Fruit fly (Drosophila melanogaster) ovary, adult (tissue): ENCODE data around the gene Cdc5.
A peak's percentile ranks its signal among the peaks of the same experiment; 100 is the strongest.

ENCODE experiments used
- CG17801 ChIP-seq: fragments of 200-800 bp; optimal IDR thresholded peaks from 2 replicates; lab custom pipeline; 2019; ENCODE audit warnings: missing biosample characterization, mild to moderate bottlenecking, missing genetic modification characterization, moderate library complexity; ENCODE audit not compliant: partially characterized antibody

The Cdc5 gene

DNA sequence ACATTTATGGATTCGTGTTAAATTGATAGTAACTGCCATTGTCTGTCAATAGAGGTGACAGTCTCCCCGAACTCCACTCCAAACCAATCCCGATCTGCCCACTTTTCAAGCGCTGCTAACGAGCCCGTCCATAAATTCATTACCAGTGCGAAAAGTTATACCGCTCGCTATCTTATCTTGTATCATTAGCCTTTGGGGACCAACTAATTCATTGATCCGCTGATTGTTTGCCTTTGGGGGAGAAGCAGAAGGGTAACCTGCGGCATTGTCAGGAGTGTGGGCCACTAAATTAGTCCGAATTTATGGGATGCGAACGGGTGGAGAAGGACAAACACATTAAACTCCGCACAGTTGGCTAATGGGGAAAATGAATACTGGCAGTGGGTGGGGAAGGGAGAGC lies 24.0 kb downstream of the Cdc5 start:
- no peak for TF ChIP-seq CG17801

DNA sequence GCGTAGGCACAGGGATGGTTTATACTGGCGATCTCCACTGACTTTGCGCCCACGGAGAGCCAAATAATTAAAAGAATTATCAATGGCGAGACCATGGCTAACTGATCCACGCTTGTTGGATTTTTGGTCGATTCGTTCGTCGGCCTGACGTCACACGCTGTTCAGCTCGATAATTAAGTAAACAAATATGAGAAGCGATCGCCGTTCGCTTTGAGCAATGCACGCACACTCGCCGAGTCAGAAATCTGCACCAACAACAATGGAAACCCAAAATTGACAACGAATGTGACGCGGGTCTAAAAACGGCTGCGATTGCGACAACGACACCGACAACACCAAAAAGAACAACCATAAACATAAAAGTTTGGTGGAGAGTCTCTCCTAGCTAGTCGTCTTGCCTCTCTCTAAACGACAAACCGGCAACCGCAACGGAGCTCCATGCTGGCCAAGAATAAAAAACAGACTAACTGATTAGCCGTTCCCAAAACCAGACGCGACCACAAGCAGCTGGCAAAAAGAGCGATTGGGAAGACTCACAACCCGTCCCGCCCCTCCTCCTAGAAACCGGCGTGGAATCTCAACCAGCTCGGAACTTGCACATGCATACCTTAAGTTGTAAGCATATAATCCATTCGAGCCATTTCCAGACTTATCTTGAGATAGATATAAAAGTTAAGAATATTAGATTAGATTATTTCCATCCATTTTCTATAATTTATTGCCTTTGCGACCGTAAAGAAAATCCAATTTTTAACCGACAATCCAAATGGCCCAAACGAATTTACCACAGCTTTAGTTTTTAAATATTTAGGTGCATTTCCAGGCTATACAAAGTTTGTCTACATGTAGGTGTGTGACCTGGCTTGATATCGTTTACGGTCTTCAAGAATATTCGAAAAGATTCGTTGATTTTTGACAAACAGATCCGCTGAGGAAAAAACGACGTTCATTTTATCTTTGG lies 29.1 kb downstream of the Cdc5 start, which contains the start of gene mthl9:
mthl9 (minus strand) TSS at position 468 of the 961 bp plus-strand sequence.
- TF ChIP-seq CG17801 = no peak

DNA sequence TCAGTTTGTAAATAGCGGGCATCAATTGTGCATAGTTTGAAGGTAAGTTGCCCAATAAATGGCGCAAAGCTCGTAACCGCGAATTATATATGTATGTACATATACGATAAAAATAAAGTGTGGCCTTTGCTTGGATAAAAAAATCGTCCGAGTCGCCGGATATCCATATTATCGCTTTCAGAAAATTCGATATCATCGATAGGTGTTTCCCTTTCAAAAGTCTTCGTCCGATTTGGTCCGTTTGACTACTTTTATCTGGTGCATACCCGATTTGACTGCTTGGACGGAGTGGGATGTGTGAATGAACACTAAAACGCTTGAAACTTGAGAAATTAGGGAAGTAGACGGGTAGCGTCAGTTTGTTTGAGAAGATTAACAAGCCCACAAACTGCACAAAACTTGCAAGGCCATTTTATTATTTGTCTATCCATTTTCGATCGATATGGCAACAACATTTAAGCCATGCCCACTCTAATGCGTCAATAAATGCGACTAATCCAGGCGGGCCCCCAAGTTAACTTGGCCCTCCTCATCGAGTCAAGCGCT lies 32.0 kb downstream of the Cdc5 start:
- no peak for TF ChIP-seq CG17801

DNA sequence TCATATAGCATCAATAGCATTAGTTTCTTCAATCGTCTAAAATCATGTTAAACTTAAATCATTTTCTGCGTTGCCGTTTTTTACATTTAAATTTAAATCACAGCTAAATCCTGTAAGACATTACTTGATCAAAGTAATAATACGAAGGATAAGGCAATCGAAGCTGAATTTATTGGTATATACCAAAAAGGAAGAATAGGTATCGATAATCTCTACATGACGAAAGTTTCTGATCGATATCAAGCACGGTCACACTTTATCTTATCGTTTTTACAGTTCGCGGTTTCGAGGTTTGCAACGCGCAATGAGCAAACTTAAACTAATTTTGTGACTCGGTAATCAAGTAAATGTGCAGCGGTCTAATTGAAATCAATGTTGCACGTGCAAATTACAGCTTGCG lies 33.4 kb downstream of the Cdc5 start, which contains the start of the genes Atac3 and Ptpmeg:
Atac3 (minus strand) TSS at position 160 of the 400 bp plus-strand sequence.
Ptpmeg (plus strand) TSS at position 265 of the 400 bp plus-strand sequence.
- no peak for TF ChIP-seq CG17801

DNA sequence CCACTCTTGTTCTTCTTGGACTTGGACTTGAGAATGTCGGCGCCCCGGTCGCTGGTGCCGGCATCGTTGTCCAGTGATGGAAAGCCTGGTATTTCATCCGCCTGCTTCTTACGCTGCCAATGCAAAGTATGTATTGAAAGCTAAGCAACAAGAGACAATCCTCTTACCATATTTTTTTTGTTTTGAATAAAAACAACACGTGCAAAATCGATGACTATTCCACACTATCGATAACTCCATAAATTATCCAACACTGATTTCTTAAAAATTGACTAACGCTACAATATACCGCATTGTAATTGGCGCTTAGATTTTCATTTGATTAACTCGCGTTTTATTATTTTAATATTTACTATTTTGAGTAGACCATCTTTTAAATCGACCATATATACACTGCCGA lies 36.7 kb downstream of the Cdc5 start, which contains the start of gene CG32344:
CG32344 (minus strand) TSS at position 235 of the 400 bp plus-strand sequence.
- no peak for TF ChIP-seq CG17801

DNA sequence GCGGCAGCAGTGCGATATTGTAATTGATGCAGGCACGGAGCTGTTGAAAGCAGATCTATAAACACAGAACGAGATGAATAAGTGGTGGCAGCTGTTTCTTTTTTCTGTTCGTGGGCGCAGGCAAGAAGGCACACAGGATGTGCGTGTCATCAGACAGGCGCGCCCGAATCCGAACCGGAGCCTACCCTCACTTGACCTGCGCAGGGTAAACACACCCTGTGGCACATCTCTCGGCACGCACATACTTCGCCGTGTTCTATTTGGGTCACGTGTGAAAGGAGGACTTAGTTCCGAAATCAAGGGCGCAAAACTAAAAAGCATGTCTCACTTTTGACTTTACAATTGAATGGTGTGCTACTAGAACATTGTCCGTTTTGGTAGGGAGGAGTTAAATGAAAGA lies 39.7 kb downstream of the Cdc5 start:
- no peak for TF ChIP-seq CG17801

DNA sequence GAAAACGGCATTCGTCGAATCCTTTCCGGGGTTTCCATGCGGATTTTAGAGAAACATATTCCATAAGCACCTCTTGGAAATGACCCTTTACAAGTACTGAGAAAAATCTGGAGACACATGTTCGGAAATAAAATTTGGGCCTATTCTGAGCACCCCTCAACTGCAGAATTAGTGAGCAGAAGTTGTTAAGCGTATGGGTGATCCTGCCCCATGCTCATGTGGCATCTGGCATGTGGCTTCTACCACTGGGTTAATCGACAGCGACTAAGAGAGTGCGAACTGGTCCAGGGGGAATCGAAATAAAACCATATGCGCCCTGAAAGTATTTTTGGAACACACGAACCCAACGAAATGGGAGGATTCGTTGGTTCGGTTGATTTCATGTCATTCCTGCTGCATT lies 40.4 kb downstream of the Cdc5 start:
- no peak for TF ChIP-seq CG17801

DNA sequence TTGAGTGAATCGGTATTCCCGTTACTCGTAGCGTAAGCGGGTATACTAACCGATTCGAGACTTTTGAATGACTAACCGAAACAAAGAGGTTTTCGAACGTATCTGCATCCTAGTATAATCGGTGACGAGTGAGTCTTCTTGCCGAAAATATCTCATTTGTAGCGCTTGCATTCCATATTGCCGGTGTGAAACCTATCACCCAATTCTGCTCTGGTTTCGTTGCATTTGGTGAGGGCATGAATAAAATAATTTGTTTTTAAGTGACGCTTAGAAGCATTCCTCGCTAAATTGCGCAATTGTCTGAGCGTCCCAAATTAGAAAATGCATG lies 41.2 kb downstream of the Cdc5 start:
- TF ChIP-seq CG17801 = no peak

DNA sequence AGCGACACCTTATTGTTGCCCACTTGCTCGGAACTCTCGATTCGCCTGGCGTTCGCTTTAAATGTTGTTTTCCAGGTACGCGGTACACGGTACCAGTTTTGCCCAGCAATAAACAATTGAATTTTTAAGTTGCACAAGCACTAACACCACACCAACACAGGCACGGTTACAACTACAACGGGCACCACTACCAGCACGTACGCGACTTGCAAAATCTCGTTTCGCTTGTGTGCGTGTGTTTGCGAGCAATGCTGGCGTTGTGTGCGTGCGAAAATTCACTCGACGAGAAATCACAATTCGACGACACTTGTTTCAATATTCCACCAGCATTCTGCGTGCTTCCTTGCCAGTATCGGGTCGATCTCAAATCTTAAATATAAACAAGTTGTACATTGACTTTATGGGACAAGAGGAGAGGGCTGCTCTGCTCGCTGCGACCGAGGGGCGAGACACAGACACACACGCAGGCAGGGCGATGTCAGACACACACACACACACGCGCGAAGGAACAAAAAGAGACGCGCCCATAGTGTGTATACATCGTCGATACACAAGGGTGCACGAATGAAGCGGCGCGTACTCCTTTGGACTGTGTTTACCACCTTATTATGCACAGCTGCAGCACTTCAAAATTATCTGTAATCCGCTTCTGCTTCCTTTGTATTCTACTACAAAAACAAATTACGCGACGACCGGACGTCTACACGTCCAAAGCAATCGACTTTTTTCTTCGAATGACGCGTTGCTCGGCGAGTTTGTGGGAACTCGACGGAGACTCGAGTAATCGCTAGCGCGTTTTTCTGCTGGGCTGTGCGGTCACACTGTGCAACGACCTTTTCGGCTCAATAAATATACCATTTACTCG lies 41.8 kb downstream of the Cdc5 start, which contains the start of gene fwd:
fwd (minus strand) TSS at position 740 of the 865 bp plus-strand sequence.
- TF ChIP-seq CG17801 = peak; percentile 70

DNA sequence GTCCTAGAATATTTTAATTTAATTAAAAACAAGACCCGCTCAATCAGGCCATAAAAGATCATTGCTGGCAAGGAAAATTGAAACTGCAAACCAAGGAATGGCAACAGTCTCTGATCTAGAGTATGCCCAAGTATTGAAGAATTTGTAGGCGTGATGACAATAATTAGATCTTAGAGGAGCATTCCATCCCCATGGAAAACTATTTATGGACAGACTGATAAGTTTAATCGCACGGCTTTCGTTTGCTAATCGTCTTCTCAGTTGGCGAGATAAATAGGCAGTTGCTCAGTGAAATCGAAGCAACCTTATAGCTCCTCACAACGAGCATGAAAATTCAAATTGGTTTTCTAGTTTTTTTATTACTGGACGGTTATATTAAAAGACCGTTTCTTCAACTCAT lies 44.4 kb downstream of the Cdc5 start, which contains the start of gene ddbt:
ddbt (plus strand) TSS at position 301 of the 400 bp plus-strand sequence.
- no peak for TF ChIP-seq CG17801

DNA sequence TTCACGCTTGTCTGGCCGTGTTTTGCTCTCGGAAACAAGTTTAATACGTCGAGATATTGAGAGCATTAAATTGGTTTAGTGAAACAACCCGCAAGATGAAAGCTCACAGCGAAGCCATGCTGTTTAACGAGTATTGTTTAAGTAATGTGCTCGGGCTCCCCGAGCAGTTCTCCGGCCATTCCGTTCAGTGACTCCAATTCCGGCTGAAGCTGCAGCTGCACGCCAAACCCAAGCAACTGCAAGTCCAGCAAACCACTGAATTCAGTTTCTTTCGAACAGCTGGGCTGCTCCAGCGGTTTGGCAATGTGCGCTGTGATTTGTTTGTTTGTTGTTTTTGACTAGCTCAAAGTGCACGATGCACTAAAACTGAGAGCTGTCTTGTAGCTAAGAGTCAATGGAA lies 46.0 kb downstream of the Cdc5 start:
- TF ChIP-seq CG17801 = no peak

DNA sequence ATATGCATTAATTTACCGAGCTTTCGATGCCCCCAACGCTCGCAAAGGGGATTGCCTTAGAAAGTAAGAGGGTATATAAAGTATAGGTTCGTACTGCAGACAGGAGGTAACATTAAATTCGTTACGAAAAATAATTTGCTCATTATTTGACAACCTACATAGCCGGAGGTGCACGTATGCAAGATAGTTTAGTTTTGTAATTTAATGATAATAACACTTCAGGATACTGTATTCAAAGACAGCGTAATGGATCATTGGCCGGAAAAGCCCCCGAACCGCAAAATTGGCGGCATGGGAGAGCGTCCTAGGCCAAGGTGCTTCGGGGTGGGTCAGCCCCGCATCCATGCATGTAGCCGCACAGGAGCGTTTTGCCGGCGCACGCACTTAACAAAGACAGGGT lies 48.9 kb downstream of the Cdc5 start:
- TF ChIP-seq CG17801 = no peak

DNA sequence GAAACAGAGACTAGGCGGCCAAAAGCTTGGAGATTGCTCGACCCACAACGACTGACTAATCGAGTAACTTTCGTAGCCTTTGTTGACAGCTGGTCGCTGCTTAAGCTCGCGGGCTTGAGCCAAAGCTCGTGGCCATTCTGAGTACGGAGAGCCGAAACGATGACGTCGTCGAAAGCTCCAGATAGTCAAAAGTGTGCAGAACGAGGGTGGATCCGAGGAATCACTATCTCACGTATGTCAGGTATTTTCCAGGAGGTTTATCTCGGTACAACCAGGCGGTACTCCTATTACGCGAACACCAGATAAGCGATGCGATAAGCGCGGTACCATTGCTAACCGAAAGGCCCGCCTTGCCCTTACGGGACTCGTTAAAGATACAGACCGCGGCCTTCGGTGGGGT lies 49.6 kb downstream of the Cdc5 start:
- TF ChIP-seq CG17801 = peak; percentile 29
